Worm (Caenorhabditis elegans): ENCODE measurements around the gene nhr-27.

The nhr-27 gene

ce11 chrX:12818768-12819167 is 10.7 kb upstream of the nhr-27 start:
- TF ChIP-seq nhr-28 (tag; optimal IDR thresholded peaks at IDR 0.05), result peak; percentile 33
- no peak for TF ChIP-seq nhr-6 (tag; optimal IDR thresholded peaks at IDR 0.05)
- TF ChIP-seq daf-16 (GFP tag; optimal IDR thresholded peaks at IDR 0.05), result no peak
- peak; percentile 74 for TF ChIP-seq daf-16 (tag; optimal IDR thresholded peaks at IDR 0.05)
- TF ChIP-seq pqm-1 (tag; optimal IDR thresholded peaks at IDR 0.05), result peak; percentile 24
- peak; percentile 20; the same call in 1 of the 2 replicates for TF ChIP-seq dmd-6 (GFP tag; IDR thresholded peaks at IDR 0.05)

ce11 chrX:12815367-12815766 is 7.2 kb upstream of the nhr-27 start:
- TF ChIP-seq jun-1 (tag; optimal IDR thresholded peaks at IDR 0.05), result no peak
- peak; percentile 23 for TF ChIP-seq aha-1 (tag)

- TF ChIP-seq sdz-12 (GFP tag; optimal IDR thresholded peaks at IDR 0.05) (no peak), T26A8.4 (GFP tag; IDR thresholded peaks at IDR 0.05) (no peak), jun-1 (tag; optimal IDR thresholded peaks at IDR 0.05) (no peak), zip-11 (GFP tag; IDR thresholded peaks at IDR 0.05) (no peak)
Observed at ce11 chrX:12813539-12813938, 5.4 kb upstream of the nhr-27 start, which contains the start of gene gei-3. Gene gei-3, minus strand, starts transcription at chrX:12813639.

ce11 chrX:12806926-12807325 is 1.2 kb downstream of the nhr-27 start:
- TF ChIP-seq dmd-9 (GFP tag; IDR thresholded peaks at IDR 0.05) (no peak), ceh-20 (GFP tag; IDR thresholded peaks at IDR 0.05) (no peak), ZK337.2 (GFP tag; IDR thresholded peaks at IDR 0.05) (no peak), pqm-1 (tag; optimal IDR thresholded peaks at IDR 0.05) (peak; percentile 83), daf-8 (GFP tag; IDR thresholded peaks at IDR 0.05) (no peak), php-3 (GFP tag; IDR thresholded peaks at IDR 0.05) (peak; percentile 87), spr-3 (GFP tag; optimal IDR thresholded peaks at IDR 0.05) (no peak), dve-1 (tag; optimal IDR thresholded peaks at IDR 0.05; ENCODE audit: insufficient read depth) (peak; percentile 49), dmd-6 (GFP tag; IDR thresholded peaks at IDR 0.05) (peak; percentile 50; the same call in 1 of the 2 replicates), dpl-1 (GFP tag; optimal IDR thresholded peaks at IDR 0.05) (no peak), mep-1 (tag; optimal IDR thresholded peaks at IDR 0.05) (no peak), unc-39 (tag; optimal IDR thresholded peaks at IDR 0.05) (no peak), lim-7 (GFP tag; IDR thresholded peaks at IDR 0.05) (no peak), daf-19 (GFP tag; conservative IDR thresholded peaks at IDR 0.05) (no peak), Y105C5A.15 (GFP tag; IDR thresholded peaks at IDR 0.05) (no peak), snpc-1.2 (GFP tag; IDR thresholded peaks at IDR 0.05) (no peak), nhr-42 (GFP tag; IDR thresholded peaks at IDR 0.05) (no peak), nhr-28 (tag; optimal IDR thresholded peaks at IDR 0.05) (peak; percentile 73), lin-1 (GFP tag; IDR thresholded peaks at IDR 0.05) (no peak), nhr-237 (tag; optimal IDR thresholded peaks at IDR 0.05) (no peak), nhr-25 (tag; optimal IDR thresholded peaks at IDR 0.05; ENCODE audit: borderline replicate concordance, insufficient read depth) (no peak), lsy-2 (tag; optimal IDR thresholded peaks at IDR 0.05) (no peak), set-16 (GFP tag; IDR thresholded peaks at IDR 0.05) (no peak), tag-97 (GFP tag; IDR thresholded peaks at IDR 0.05) (no peak), lir-3 (tag; optimal IDR thresholded peaks at IDR 0.05) (no peak), nhr-111 (GFP tag; optimal IDR thresholded peaks at IDR 0.05) (no peak), zip-2 (tag; optimal IDR thresholded peaks at IDR 0.05) (no peak), gei-8 (GFP tag; optimal IDR thresholded peaks at IDR 0.05) (no peak), dmd-8 (GFP tag; IDR thresholded peaks at IDR 0.05) (no peak), unc-130 (GFP tag; optimal IDR thresholded peaks at IDR 0.05) (no peak), zfp-2 (tag; optimal IDR thresholded peaks at IDR 0.05) (no peak), F44E2.7 (GFP tag; IDR thresholded peaks at IDR 0.05) (no peak), nhr-76 (tag; optimal IDR thresholded peaks at IDR 0.05) (no peak), hif-1 (tag; optimal IDR thresholded peaks at IDR 0.05) (no peak), nhr-10 (tag; optimal IDR thresholded peaks at IDR 0.05) (no peak), ztf-7 (tag; optimal IDR thresholded peaks at IDR 0.05) (no peak), vab-7 (GFP tag; IDR thresholded peaks at IDR 0.05) (no peak), jun-1 (tag; optimal IDR thresholded peaks at IDR 0.05) (no peak), fos-1 (tag; optimal IDR thresholded peaks at IDR 0.05) (no peak), hlh-11 (tag; optimal IDR thresholded peaks at IDR 0.05) (peak; percentile 31)
